Worm (Caenorhabditis elegans) whole organism, young adult: ENCODE data around the gene srh-25.

Experiments
- B0336.3 ChIP-seq: fragments of 200-800 bp; sonication (Bioruptor generic); IDR thresholded peaks from 2 replicates; pipeline ENCODE4 v1.3.6; 2022; ENCODE audit warnings: missing genetic modification characterization, missing compliant biosample characterization
- C06A6.2 ChIP-seq: fragments of 200-800 bp; sonication (Bioruptor generic); conservative IDR thresholded peaks from 2 replicates; pipeline ENCODE4 v1.3.6; 2022; ENCODE audit warnings: missing genetic modification characterization, missing compliant biosample characterization
- F52B5.7 ChIP-seq: sonication (generic microtip); optimal IDR thresholded peaks from 2 replicates; lab custom pipeline; 2016; ENCODE audit warnings: mild to moderate bottlenecking, missing genetic modification characterization, missing compliant biosample characterization
- Y67H2A.10 ChIP-seq: fragments of 200-800 bp; sonication (Bioruptor generic); conservative IDR thresholded peaks from 2 replicates; pipeline ENCODE4 v1.3.6; 2022; ENCODE audit warnings: missing genetic modification reagents, missing genetic modification characterization, missing compliant biosample characterization
- akir-1 ChIP-seq: fragments of 200-800 bp; sonication (Bioruptor generic); optimal IDR thresholded peaks from 2 replicates; lab custom pipeline; 2018; ENCODE audit warnings: mild to moderate bottlenecking, missing genetic modification characterization, moderate library complexity, missing compliant biosample characterization
- ama-1 ChIP-seq, 3 experiments: fragments of 150-350 bp in 1 of 3; sonication (generic microtip) in 2 of 3; optimal IDR thresholded peaks; 2 replicates each; lab custom pipeline; 2014 to 2018; ENCODE audit warnings: missing biosample characterization in 2 of 3, missing genetic modification characterization in 2 of 3, missing genetic modification reagents in 2 of 3
- aptf-3 ChIP-seq: fragments of 200-800 bp; sonication (Bioruptor generic); IDR thresholded peaks from 2 replicates; pipeline ENCODE4 v1.3.6; 2022; ENCODE audit warnings: missing genetic modification characterization, missing compliant biosample characterization
- lag-1 ChIP-seq: fragments of 200-800 bp; sonication (Bioruptor generic); IDR thresholded peaks from 2 replicates; pipeline ENCODE4 v1.3.6; 2022; ENCODE audit warnings: missing genetic modification reagents, missing genetic modification characterization, missing compliant biosample characterization
- madf-10 ChIP-seq: sonication (generic microtip); optimal IDR thresholded peaks from 2 replicates; lab custom pipeline; 2016; ENCODE audit warnings: mild to moderate bottlenecking, missing genetic modification characterization, missing compliant biosample characterization
- pha-4 ChIP-seq: fragments of 150-350 bp; sonication (generic microtip); optimal IDR thresholded peaks from 2 replicates; lab custom pipeline; 2014; ENCODE audit warnings: missing biosample characterization, missing genetic modification reagents, missing genetic modification characterization
- snpc-3.4 ChIP-seq: sonication (generic microtip); optimal IDR thresholded peaks from 2 replicates; lab custom pipeline; 2017; ENCODE audit warnings: missing genetic modification characterization, mild to moderate bottlenecking, missing compliant biosample characterization, antibody characterized with exemption, moderate library complexity, missing genotype, missing genetic modification reagents

DNA sequence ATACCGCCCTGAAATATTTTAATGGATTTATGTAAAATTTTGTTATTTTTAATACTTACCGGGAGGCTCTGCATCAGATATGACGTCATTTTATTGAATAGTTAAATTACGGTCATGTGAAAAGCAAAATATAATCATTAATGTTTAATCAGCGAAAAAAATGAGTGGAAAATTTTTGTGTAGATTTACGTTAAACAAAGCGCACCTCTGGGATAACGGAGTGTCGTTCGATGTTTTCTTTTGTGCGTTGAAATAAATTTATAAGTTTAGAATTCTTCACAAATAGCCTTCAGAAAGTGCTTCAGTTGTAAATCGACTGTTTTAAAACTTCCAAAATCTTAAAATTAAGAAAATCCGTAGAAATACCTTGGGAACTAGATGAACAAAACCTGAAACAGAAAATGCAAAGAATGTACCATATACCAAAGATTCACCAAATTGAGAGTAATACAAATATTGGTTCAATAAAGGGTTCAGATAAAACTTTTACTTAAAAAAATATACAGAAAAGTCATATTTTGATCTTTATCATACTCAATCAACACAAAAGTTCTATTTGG lies 32.9 kb downstream of the srh-25 start, which contains the start of the genes K01D12.20 and miga-1:
- TF ChIP-seq F52B5.7: no peak
- no peak for TF ChIP-seq B0336.3
- TF ChIP-seq aptf-3 (GFP tag; lab: Robert Waterston, UW): no peak
- no peak for TF ChIP-seq akir-1 (GFP tag; lab: Kevin White, UChicago)
- TF ChIP-seq pha-4 (tag; lab: Kevin White, UChicago): no peak
- no peak for TF ChIP-seq C06A6.2 (GFP tag; lab: Robert Waterston, UW)
- TF ChIP-seq ama-1 (optimal IDR thresholded peaks at IDR 0.05; lab: Kevin White, UChicago): no peak
- TF ChIP-seq ama-1 (GFP tag; optimal IDR thresholded peaks at IDR 0.05; lab: Kevin White, UChicago): no peak
- TF ChIP-seq snpc-3.4 (tag; lab: Kevin White, UChicago): no peak
- no peak for TF ChIP-seq Y67H2A.10 (GFP tag; lab: Robert Waterston, UW)
- TF ChIP-seq lag-1 (GFP tag; lab: Robert Waterston, UW): no peak
- no peak for TF ChIP-seq madf-10 (tag; lab: Kevin White, UChicago)
